Worm (Caenorhabditis elegans) whole organism, L3 larva: ENCODE data around the gene mrps-9.

Source experiments
- R02D3.7 ChIP-seq: fragments of 150-350 bp; optimal IDR thresholded peaks from 2 replicates; lab custom pipeline; 2014; ENCODE audit warnings: missing biosample characterization, missing genetic modification characterization
- ztf-11 ChIP-seq: fragments of 150-350 bp; optimal IDR thresholded peaks from 2 replicates; lab custom pipeline; 2014; ENCODE audit warnings: missing biosample characterization, missing genetic modification characterization

- TF ChIP-seq ztf-11 (tag; lab: Kevin White, UChicago) (no peak), R02D3.7 (tag; lab: Kevin White, UChicago) (no peak)
These were observed 20.3 kb upstream of the mrps-9 start, which contains the start of gene C02F5.3 for ce11 chrIII:8245591-8245990.
